Fruit fly (Drosophila melanogaster) whole organism, larva: Measurements from ENCODE around the gene Gp93.

Source experiments
- noc ChIP-seq: fragments of 200-800 bp; sonication (Bioruptor generic); optimal IDR thresholded peaks from 3 replicates; lab custom pipeline; 2019; ENCODE audit warnings: missing biosample characterization, mild to moderate bottlenecking, missing genetic modification characterization, moderate library complexity

The Gp93 gene

DNA sequence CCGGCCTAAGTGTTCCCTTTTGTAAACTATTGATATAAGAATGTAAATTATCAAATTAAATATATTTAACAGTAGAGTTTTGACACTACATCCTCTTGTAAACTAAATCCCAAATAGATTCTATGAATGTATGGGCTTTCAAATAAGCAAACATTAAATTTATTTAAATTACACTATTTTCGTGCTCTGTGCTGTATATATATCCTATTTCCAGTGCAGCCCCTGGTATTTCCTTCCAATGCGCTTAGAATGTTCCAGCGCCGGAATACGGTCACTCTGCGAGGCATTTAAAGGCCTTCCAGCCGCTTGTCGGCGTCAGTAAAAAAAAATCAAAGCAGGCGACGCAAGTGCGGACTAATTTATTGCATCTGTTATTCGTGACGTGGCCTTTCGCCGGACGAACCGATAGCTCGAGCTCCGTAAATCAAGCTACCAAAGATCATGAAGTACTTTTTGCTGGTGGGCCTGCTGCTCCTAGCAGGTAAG lies at the start of gene Gp93:
TSS of gene Gp93 (plus strand) at position 291 of the 486 bp plus-strand sequence.
- TF ChIP-seq noc (tag; lab: Kevin White, UChicago): peak; percentile 41

DNA sequence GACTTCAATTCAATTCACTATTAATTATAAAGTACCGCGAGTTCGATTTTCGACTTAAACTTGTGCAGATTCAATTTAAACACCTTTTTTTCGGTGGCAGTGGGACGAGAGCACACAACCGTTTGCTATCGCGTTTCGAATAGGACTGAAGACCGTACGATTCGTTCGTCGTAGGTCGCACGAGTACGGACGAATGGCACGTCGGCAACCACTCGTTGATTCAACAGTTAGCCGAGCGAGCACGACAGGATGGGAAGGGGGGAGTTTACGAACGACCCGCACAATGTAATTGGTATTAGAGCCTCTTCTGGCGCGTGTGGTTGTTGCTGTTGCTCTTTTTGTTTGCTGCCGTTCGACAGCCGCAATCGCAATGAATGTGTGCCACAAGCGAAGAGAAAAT lies 42.8 kb upstream of the Gp93 start, which contains the start of gene CG34353:
TSS of gene CG34353 (minus strand) at position 149 of the 400 bp plus-strand sequence.
- no peak for TF ChIP-seq noc (tag; lab: Kevin White, UChicago)

DNA sequence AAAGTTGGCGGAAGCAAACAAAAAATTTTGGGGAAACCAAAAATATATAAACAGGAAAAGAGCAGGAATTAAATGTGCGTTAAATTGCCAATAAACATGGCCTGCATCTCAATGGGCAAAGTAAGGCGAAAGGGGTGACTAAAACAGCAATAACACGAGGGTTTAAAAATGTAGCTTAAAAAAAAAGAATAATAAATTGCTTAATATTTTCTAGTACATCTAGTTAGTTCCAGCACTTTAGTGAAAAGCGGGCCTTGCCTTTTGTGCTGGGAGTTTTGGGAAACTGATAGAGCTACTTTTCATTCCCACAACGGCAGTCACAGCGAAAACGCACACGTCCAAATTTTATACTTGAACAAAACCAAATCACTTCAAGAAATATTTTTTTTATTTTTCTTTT lies 36.4 kb upstream of the Gp93 start, which contains the start of gene mil:
TSS of gene mil (plus strand) at position 301 of the 400 bp plus-strand sequence.
- no peak for TF ChIP-seq noc (tag; lab: Kevin White, UChicago)

DNA sequence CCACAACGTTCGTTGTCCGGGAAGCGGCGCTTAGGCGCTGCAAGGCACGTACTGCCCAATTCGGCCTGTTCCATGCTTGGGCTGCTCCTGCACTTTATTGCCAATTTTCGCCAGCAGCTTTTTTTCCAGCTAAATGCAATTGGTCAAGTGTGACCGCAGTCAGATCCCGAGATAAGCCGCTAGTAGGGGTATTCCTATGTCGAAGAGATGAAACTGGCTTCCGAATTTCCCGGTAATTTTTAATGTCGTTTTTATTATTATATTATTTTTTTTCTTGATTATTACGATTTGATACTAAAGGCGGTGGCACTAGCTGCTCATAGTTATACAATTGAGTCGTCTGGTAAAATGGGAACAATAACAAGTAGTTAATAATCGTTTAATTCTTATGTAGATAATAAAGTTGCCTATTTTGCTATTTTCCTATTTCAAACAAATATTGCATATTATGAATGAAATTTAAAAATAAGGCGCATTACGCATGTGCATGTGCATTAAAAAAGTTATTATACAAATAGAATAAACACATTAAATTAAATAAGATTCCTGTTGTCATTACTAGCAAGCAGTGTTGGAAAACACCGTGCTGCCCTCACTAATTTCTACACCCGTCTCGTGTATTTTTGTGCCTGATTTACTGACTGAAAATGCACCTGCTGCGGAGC lies 32.0 kb upstream of the Gp93 start, which contains the start of the genes CG5003 and mRpS22:
TSS of gene CG5003 (minus strand) at position 162 of the 665 bp plus-strand sequence.
TSS of gene mRpS22 (plus strand) at position 554 of the 665 bp plus-strand sequence.
- TF ChIP-seq noc (tag; lab: Kevin White, UChicago): peak; percentile 58

DNA sequence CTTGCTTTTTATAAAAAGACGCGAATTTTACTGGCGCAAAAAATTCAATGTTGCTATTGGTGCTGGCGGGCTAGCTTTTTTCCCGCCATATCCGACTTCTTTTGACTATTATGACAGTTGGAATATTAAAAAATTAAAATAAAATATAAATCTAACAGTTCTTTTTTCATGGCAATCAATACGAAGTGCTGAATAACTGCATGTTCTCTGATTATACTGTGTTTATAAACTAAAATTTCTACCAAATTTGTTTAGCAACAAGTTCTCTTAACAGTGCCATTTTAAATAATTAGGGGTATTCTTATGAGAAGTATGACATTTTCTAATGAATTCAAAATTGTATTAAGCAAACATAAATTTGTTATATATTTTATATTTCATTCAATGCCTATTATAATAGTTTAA lies 29.1 kb upstream of the Gp93 start, which contains the start of gene Boh1:
TSS of gene Boh1 (minus strand) at position 76 of the 405 bp plus-strand sequence.
- peak; percentile 38 for TF ChIP-seq noc (tag; lab: Kevin White, UChicago)

DNA sequence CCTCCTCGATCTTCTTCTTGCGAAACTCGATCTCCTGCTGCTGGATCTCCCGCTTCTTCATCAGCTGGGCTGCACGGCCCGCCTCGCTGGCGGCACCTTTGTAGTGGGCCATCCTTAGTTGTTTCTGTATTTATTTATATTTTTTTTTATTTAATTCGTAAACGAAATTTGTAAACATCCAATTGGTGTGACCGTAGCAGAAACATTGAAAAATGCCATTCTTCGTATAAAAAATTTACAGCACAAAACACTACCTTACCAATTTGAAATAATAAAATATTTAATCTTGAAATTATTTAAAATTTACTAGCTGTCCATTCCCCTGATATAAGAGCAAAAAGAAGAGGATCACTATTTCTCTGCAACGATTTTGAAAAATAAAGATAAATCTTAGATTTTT lies 27.6 kb upstream of the Gp93 start, which contains the start of gene CG12259:
TSS of gene CG12259 (minus strand) at position 207 of the 400 bp plus-strand sequence.
- TF ChIP-seq noc (tag; lab: Kevin White, UChicago): no peak

DNA sequence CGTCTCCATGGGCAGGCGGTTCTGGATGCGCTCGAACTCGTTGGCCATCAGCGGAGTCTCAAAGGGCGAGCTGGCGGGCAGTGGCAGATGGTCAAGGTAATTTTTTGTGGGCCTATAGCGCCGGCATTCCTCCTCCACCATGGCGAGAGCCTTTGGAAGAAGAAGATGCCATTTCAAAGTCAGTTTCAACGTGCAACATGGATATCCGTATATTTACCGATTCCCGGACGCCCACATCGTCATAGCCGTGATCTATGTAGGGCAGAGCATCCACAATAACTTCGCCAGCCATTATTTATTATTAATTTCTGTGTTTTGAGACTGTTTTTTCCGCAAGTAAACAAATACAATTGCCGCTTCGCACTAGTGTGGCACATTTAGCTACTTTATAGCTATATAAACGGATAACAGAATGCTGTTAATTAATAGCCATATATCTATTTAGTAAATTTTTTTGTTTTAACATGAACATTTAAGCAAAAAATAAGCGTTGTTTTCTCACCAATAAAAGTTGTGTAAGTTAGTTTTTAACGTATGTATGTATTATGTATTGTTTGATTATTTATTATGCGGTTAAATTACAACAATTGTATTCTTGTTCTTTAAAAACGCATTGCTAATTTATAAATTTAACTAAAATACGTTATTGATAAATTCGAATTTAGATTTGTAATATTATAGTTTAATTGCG lies 26.4 kb upstream of the Gp93 start, which contains the start of gene BCAS2:
TSS of gene BCAS2 (minus strand) at position 375 of the 691 bp plus-strand sequence.
- TF ChIP-seq noc (tag; lab: Kevin White, UChicago): no peak

DNA sequence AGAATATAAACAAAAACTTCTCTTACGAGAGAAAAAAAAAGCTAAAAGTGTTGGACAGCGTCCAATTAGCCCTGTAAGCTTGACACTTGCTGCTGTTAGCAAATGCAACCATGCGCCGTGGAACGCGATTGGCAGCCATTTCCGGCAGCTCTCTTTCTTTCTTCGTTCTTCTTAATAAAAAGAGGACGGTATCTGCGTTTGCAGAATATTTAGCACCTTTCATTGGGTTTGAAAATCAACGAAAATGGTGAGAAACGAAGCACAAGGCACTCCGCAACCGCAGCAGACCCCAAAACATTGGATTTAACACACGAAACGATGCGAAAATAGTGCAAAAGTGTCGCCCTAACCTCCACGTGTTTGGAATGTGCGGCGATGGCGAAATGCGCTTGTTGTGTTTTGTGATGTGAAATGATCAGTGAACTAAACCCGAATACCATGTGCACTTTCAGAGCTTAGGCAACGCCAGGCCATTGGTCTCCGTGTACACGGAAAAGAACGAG lies 25.8 kb upstream of the Gp93 start, which contains the start of gene RpL4:
TSS of gene RpL4 (plus strand) at position 149 of the 503 bp plus-strand sequence.
- peak; percentile 44 for TF ChIP-seq noc (tag; lab: Kevin White, UChicago)

DNA sequence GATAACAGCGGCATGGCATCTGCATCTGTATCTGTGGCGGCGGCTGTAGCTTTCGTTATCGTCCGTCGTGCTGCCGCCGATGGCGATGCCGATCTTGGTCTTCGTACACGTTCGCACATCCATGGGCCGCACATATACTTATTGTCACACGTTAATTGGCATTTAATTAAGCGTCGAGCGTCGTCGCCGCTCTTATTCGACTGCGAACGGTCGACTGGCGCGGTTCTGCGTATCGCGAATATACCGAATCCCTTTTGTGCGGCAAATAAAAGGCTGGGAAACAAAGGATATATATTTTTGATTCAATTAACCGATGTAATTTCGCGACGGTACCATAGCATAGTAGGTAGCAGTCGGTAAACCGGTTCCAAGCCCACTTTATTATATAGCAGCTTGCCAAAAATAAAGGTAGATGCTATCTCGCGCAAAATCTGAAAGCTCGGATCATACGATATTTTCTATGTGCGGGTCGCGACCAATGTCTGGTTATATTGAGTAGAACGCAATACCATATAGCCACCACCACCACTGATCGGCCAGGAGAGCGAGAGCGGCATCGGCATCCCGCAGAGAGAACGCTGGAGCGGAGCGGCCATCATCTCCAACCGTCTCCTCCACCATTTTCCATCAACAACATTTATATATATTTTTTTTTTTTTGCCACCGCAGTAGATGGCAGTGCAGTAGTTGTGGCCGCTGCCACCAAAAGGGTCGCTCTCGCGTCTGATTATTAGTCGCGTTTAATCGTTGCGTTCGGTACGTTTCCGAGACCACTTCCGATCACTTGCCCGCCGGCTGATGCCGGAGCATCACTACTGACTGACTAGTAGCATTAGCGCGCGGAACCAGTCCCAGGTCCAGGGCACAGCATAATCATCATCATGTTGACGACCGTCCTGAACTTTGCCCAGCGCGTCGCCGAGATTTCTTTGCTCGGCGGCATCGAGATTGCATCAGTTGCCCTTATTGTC lies 23.2 kb upstream of the Gp93 start, which contains the start of gene mino:
TSS of gene mino (plus strand) at position 192 of the 971 bp plus-strand sequence.
- peak; percentile 69 for TF ChIP-seq noc (tag; lab: Kevin White, UChicago)

DNA sequence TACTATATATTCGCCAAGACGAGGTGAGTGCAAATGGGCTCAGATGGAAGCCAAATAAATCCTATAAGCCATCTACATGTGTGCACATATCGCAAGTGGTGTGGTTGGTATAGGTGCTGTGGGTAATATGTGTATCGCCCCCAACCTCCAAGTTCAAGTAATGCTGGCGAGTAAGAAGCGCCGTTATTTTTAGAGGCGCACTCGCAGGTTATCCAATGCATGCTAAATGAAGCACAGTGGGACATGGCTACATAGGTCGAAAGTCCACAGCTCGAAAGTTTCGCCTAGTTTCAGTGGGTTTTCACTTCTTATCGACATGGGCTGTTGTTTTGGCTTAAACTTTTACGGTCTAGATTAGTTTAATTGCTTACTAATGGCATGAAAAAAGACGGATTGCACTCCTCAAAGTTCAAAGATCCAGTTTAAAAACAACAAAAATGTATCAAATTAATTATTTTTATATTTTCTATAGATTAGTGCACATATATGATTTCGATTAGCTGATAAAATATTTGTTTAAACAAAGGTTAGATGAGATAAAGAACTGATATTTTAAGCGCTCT lies 22.5 kb upstream of the Gp93 start:
- no peak for TF ChIP-seq noc (tag; lab: Kevin White, UChicago)

DNA sequence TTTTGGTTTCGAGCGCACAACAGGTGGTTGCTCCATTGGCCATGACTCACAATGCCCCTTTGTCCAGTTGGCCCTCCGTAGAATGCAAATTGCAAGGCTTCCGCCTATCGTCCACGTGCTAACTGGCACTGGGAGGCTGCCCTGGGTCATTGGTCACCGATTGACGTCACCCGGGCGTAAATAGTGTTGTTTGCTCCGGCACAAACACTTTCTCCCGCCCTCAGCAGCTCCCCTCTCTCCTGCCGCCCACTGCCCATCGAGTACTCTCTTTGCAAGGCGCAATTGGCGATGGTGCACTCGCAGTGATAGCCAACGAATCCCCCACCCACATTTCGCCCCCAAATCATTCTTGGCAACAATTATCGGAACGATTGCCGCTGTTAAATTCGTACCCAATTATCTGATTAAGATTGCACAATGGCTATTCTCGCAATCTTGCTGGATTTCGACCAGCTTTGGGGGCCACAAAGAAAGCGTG lies 21.7 kb upstream of the Gp93 start:
- TF ChIP-seq noc (tag; lab: Kevin White, UChicago): no peak

DNA sequence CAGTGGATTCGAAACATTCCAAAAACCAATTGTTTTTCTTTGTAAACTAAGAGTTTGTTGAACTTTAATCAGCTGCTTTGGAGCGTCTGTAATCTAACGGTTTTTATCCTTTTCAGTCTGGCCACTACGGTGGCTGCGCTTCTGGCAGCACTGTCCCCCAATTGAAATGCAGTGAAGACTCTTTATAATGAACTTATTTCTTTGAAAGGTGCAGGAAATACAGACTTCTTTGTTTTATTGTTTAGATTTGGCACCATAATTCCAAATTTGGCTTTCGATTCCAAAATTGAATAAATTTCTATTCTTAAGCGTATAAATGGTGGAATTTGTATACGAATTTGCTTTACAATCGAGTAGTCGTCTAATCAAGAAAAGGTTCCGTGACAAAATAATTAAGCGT lies 20.4 kb upstream of the Gp93 start, which contains the start of gene nenya:
TSS of gene nenya (minus strand) at position 35 of the 400 bp plus-strand sequence.
- no peak for TF ChIP-seq noc (tag; lab: Kevin White, UChicago)

DNA sequence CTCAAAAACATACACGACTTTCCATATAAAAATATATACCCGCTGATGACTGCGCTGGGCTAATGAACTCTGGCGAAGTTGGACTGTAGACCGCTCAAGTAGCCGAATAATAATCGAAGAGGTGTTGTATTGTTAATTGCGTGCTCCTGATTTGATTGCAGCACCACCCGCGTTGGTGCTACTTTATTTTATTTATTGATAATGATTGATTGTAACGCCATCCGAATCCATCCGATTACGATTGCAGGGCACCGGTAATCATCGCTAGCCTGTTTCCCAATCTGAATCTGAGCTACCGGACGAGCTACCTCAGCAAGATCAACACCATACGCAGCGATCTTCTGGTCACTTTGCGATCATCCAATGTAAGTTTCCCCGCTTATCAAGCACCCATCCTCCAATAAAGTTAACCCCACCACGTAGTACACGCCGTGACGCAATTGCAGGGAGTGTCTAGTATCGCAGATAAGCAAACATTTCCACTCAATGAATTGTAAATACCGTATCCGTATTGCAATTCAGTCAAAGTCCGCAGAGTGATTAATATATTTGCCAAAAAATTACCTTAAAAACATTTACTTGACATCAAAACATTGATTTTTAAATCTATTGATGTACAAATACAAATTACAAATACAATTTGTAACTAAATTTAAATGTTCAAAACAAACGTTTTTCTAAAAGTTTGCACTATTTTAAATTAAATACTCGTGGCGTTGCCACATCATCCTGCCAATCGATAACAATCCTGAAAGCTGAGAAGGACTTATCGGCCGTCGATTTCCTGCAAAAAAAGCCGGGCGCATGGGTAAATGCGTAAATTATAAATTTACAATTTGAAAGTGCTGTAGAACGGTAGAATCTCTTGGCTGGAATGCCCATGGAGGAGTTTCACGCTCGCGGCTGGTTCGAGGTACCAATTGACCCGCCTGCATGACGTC lies 19.3 kb upstream of the Gp93 start:
- no peak for TF ChIP-seq noc (tag; lab: Kevin White, UChicago)
